Worm (Caenorhabditis elegans): ENCODE measurements around the gene wht-4.

The wht-4 gene

DNA sequence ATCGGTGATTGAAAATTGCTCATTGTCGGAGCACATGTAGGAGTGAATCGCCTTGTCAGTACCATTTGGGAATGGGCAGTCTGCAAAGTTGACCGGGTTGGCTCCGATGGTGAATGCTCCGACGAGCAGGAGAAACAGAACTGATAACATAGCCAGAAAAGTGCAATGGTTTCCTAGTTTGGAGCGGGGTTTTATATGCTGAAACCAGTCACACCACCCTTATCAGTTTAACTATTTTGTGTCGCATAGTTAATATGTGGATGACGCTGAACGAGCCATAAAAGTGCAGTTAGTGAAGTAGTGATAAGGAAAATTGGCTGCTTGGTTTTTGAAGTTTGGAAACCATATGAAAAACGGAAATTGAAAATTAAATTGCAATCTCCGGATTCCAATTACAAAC is 32.9 kb upstream of the wht-4 start, which contains the start of gene C17F4.7:
Gene C17F4.7, minus strand, starts transcription at position 180 of the 400 bp plus-strand sequence.
- TF ChIP-seq lin-54 (GFP tag; optimal IDR thresholded peaks at IDR 0.05) (no peak), dox-1 (GFP tag; IDR thresholded peaks at IDR 0.05) (peak; percentile 46), Y79H2A.3 (GFP tag; conservative IDR thresholded peaks at IDR 0.05) (no peak), B0336.3 (GFP tag; IDR thresholded peaks at IDR 0.05) (0 out of 2 replicates have a peak, but pooled peaks have one; percentile 16), B0019.2 (GFP tag; conservative IDR thresholded peaks at IDR 0.05) (no peak), attf-5 (GFP tag; optimal IDR thresholded peaks at IDR 0.05) (peak; percentile 2), ZK185.1 (tag; optimal IDR thresholded peaks at IDR 0.05; ENCODE audit: poor library complexity, severe bottlenecking) (no peak), snpc-4 (GFP tag; optimal IDR thresholded peaks at IDR 0.05) (no peak), snpc-4 (tag; optimal IDR thresholded peaks at IDR 0.05) (no peak), sea-2 (GFP tag; IDR thresholded peaks at IDR 0.05) (no peak), ztf-18 (tag; optimal IDR thresholded peaks at IDR 0.05) (no peak), chd-7 (tag; optimal IDR thresholded peaks at IDR 0.05) (no peak), lin-40 (tag; optimal IDR thresholded peaks at IDR 0.05) (no peak), unc-62 (GFP tag; optimal IDR thresholded peaks at IDR 0.05) (peak; percentile 47), lir-1 (GFP tag; conservative IDR thresholded peaks at IDR 0.05) (no peak), tbp1 (GFP tag; optimal IDR thresholded peaks at IDR 0.05) (peak; percentile 21), nhr-27 (tag; optimal IDR thresholded peaks at IDR 0.05) (no peak), tlf-1 (GFP tag; optimal IDR thresholded peaks at IDR 0.05) (no peak), nfya-1 (tag; optimal IDR thresholded peaks at IDR 0.05; ENCODE audit: borderline replicate concordance, insufficient read depth) (no peak), tbx-9 (tag; optimal IDR thresholded peaks at IDR 0.05; ENCODE audit: borderline replicate concordance) (no peak), bed-2 (GFP tag; IDR thresholded peaks at IDR 0.05) (no peak), snpc-1.1 (tag; optimal IDR thresholded peaks at IDR 0.05; ENCODE audit: insufficient read depth) (no peak), repo-1 (tag; optimal IDR thresholded peaks at IDR 0.05) (no peak), Y56A3A.18 (GFP tag; IDR thresholded peaks at IDR 0.05) (no peak), madf-10 (tag; optimal IDR thresholded peaks at IDR 0.05) (peak; percentile 11), lsy-27 (tag; optimal IDR thresholded peaks at IDR 0.05; ENCODE audit: borderline replicate concordance, insufficient read depth) (no peak), ztf-22 (GFP tag; optimal IDR thresholded peaks at IDR 0.05) (peak; percentile 29), F55B11.4 (tag; optimal IDR thresholded peaks at IDR 0.05; ENCODE audit: borderline replicate concordance, insufficient read depth) (no peak), unc-130 (GFP tag; optimal IDR thresholded peaks at IDR 0.05) (no peak), nhr-80 (tag; optimal IDR thresholded peaks at IDR 0.05) (peak; percentile 94), ztf-3 (GFP tag; optimal IDR thresholded peaks at IDR 0.05) (no peak), pbrm-1 (GFP tag; IDR thresholded peaks at IDR 0.05) (0 out of 2 replicates have a peak, but pooled peaks have one; percentile 40), K11D2.4 (GFP tag; IDR thresholded peaks at IDR 0.05) (no peak), ceh-58 (GFP tag; IDR thresholded peaks at IDR 0.05) (no peak), nhr-120 (GFP tag; IDR thresholded peaks at IDR 0.05) (no peak), ztf-26 (tag; optimal IDR thresholded peaks at IDR 0.05) (peak; percentile 6), ztf-28 (GFP tag; IDR thresholded peaks at IDR 0.05) (no peak), madf-6 (GFP tag; IDR thresholded peaks at IDR 0.05) (no peak), cebp-1 (GFP tag; IDR thresholded peaks at IDR 0.05) (no peak), cebp-1 (tag; optimal IDR thresholded peaks at IDR 0.05) (peak; percentile 14), egrh-3 (GFP tag; IDR thresholded peaks at IDR 0.05) (no peak), Y67H2A.10 (GFP tag; conservative IDR thresholded peaks at IDR 0.05) (no peak), ama-1 (optimal IDR thresholded peaks at IDR 0.05) (no peak), ama-1 (GFP tag; optimal IDR thresholded peaks at IDR 0.05) (no peak), attf-3 (GFP tag; conservative IDR thresholded peaks at IDR 0.05) (no peak), F10E7.11 (tag; optimal IDR thresholded peaks at IDR 0.05) (no peak), sdz-38 (tag; optimal IDR thresholded peaks at IDR 0.05) (no peak), atf-7 (tag; optimal IDR thresholded peaks at IDR 0.05) (peak; percentile 50), him-1 (tag; optimal IDR thresholded peaks at IDR 0.05) (no peak), mxl-1 (tag; optimal IDR thresholded peaks at IDR 0.05) (no peak)

Measured in whole organism, young adult.